Worm (Caenorhabditis elegans) whole organism, mixed stage, embryonic: Measurements from ENCODE around the gene nos-3.

Experiments used
- elt-3 ChIP-seq: fragments of 150-350 bp; optimal IDR thresholded peaks from 2 replicates; lab custom pipeline; 2014; ENCODE audit warnings: missing biosample characterization, missing genetic modification characterization
- flh-1 ChIP-seq: fragments of 200-800 bp; sonication (Bioruptor generic); optimal IDR thresholded peaks from 2 replicates; lab custom pipeline; 2018; ENCODE audit warnings: mild to moderate bottlenecking, missing genetic modification characterization, moderate library complexity, missing compliant biosample characterization
- lsy-2 ChIP-seq: fragments of 150-350 bp; optimal IDR thresholded peaks from 2 replicates; lab custom pipeline; 2014; ENCODE audit warnings: missing biosample characterization, missing genetic modification characterization
- mep-1 ChIP-seq: fragments of 150-350 bp; optimal IDR thresholded peaks from 2 replicates; lab custom pipeline; 2017; ENCODE audit warnings: missing biosample characterization, missing genetic modification reagents, missing genetic modification characterization, inconsistent platforms
- nhr-237 ChIP-seq: fragments of 150-350 bp; optimal IDR thresholded peaks from 2 replicates; lab custom pipeline; 2014; ENCODE audit warnings: missing biosample characterization, missing genetic modification characterization
- pha-4 ChIP-seq: fragments of 150-350 bp; optimal IDR thresholded peaks from 2 replicates; lab custom pipeline; 2018; ENCODE audit warnings: missing biosample characterization, missing genetic modification reagents, missing genetic modification characterization
- snpc-4 ChIP-seq: fragments of 150-350 bp; optimal IDR thresholded peaks from 2 replicates; lab custom pipeline; 2014; ENCODE audit warnings: missing biosample characterization, missing genetic modification characterization
- sptf-1 ChIP-seq: sonication (generic microtip); optimal IDR thresholded peaks from 2 replicates; lab custom pipeline; 2017; ENCODE audit warnings: mild to moderate bottlenecking, missing genetic modification characterization, moderate library complexity, missing compliant biosample characterization
- unc-62 ChIP-seq: fragments of 150-350 bp; optimal IDR thresholded peaks from 2 replicates; lab custom pipeline; 2014; ENCODE audit warnings: missing biosample characterization, missing genetic modification reagents, missing genetic modification characterization
- ztf-11 ChIP-seq: fragments of 150-350 bp; optimal IDR thresholded peaks from 2 replicates; lab custom pipeline; 2014; ENCODE audit warnings: missing biosample characterization, missing genetic modification characterization

- TF ChIP-seq sptf-1 = no peak
- TF ChIP-seq pha-4 (tag; lab: Kevin White, UChicago) = no peak
- TF ChIP-seq unc-62 (GFP tag; lab: Kevin White, UChicago) = no peak
- TF ChIP-seq flh-1 (GFP tag; lab: Kevin White, UChicago) = no peak
- TF ChIP-seq mep-1 (tag; lab: Kevin White, UChicago) = no peak
- TF ChIP-seq snpc-4 (tag; lab: Kevin White, UChicago) = no peak
- TF ChIP-seq lsy-2 (tag; lab: Kevin White, UChicago) = no peak
- TF ChIP-seq elt-3 = no peak
- TF ChIP-seq ztf-11 (tag; lab: Kevin White, UChicago) = no peak
- TF ChIP-seq nhr-237 (tag; lab: Kevin White, UChicago) = no peak
Measured at ce11 chrII:9713083-9713482, 33.0 kb upstream of the nos-3 start.
